Worm (Caenorhabditis elegans) whole organism, late embryonic: Measurements from ENCODE around the gene Y47D7A.13.

Experiments
- mec-3 ChIP-seq: sonication (generic microtip); optimal IDR thresholded peaks from 2 replicates; lab custom pipeline; 2016; ENCODE audit warnings: borderline replicate concordance, missing genetic modification characterization, missing compliant biosample characterization
- pqm-1 ChIP-seq: sonication (generic microtip); optimal IDR thresholded peaks from 2 replicates; lab custom pipeline; 2016; ENCODE audit warnings: missing genetic modification characterization, missing compliant biosample characterization
- rnt-1 ChIP-seq: sonication (generic microtip); optimal IDR thresholded peaks from 2 replicates; lab custom pipeline; 2016; ENCODE audit warnings: missing genetic modification characterization, missing compliant biosample characterization
- ttx-3 ChIP-seq: sonication (generic microtip); optimal IDR thresholded peaks from 2 replicates; lab custom pipeline; 2016; ENCODE audit warnings: missing genetic modification reagents, missing genetic modification characterization, missing compliant biosample characterization
- unc-55 ChIP-seq: sonication (generic microtip); optimal IDR thresholded peaks from 2 replicates; lab custom pipeline; 2017; ENCODE audit warnings: missing biosample characterization, missing genetic modification reagents, missing genetic modification characterization

ce11 chrV:4421475-4421874 is 14.3 kb downstream of the Y47D7A.13 start, which contains the start of gene skr-14:
- TF ChIP-seq ttx-3 (no peak), mec-3 (no peak), rnt-1 (tag; lab: Kevin White, UChicago) (no peak), unc-55 (no peak), pqm-1 (tag; lab: Kevin White, UChicago) (no peak)
